Worm (Caenorhabditis elegans): ENCODE results near the gene F22B3.7.

ce11 chrIV:11421696-11422095 lies at the start of gene F22B3.7:
- TF ChIP-seq ama-1 (optimal IDR thresholded peaks at IDR 0.05) (no peak), ztf-4 (tag; optimal IDR thresholded peaks at IDR 0.05) (no peak), nhr-12 (tag; optimal IDR thresholded peaks at IDR 0.05) (no peak)

Measured in whole organism, L2 larva.